Worm (Caenorhabditis elegans) whole organism, early embryonic: ENCODE measurements around the gene nceh-1.

ENCODE experiments used
- ama-1 ChIP-seq: fragments of 150-350 bp; optimal IDR thresholded peaks from 2 replicates; lab custom pipeline; 2014
- ets-7 ChIP-seq: sonication (generic microtip); optimal IDR thresholded peaks from 2 replicates; lab custom pipeline; 2016; ENCODE audit warnings: missing genotype, missing genetic modification characterization, missing compliant biosample characterization
- pes-1 ChIP-seq: fragments of 200-800 bp; sonication (Bioruptor generic); IDR thresholded peaks from 2 replicates; pipeline ENCODE4 v1.3.6; 2022; ENCODE audit warnings: missing genetic modification reagents, missing genetic modification characterization, missing compliant biosample characterization
- tbx-11 ChIP-seq: fragments of 200-800 bp; sonication (Bioruptor generic); IDR thresholded peaks from 2 replicates; pipeline ENCODE4 v1.3.6; 2022; ENCODE audit warnings: missing genetic modification characterization, missing compliant biosample characterization

- TF ChIP-seq tbx-11 (GFP tag; lab: Robert Waterston, UW) (no peak), ama-1 (no peak), ets-7 (tag; lab: Kevin White, UChicago) (no peak), pes-1 (no peak)
Measured at ce11 chrV:19362568-19362967, 14.7 kb upstream of the nceh-1 start, which contains the start of gene C14B4.2.
